Worm (Caenorhabditis elegans) whole organism, mixed stage, embryonic: Measurements from ENCODE around the gene F41B5.1.

ENCODE experiments used
- M03D4.4 ChIP-seq: sonication (generic microtip); optimal IDR thresholded peaks from 2 replicates; lab custom pipeline; 2017; ENCODE audit warnings: mild to moderate bottlenecking, missing genetic modification characterization, missing compliant biosample characterization
- bed-3 ChIP-seq: fragments of 200-800 bp; sonication (Bioruptor generic); optimal IDR thresholded peaks from 3 replicates; lab custom pipeline; 2018; ENCODE audit warnings: mild to moderate bottlenecking, missing genetic modification characterization, moderate library complexity, missing compliant biosample characterization
- ceh-43 ChIP-seq: fragments of 200-800 bp; sonication (Bioruptor generic); optimal IDR thresholded peaks from 2 replicates; lab custom pipeline; 2018; ENCODE audit warnings: mild to moderate bottlenecking, missing genetic modification characterization, moderate library complexity, missing compliant biosample characterization
- ceh-83 ChIP-seq: fragments of 200-800 bp; sonication (Bioruptor generic); optimal IDR thresholded peaks from 2 replicates; lab custom pipeline; 2018; ENCODE audit warnings: mild to moderate bottlenecking, missing genetic modification characterization, missing compliant biosample characterization
- cnd-1 ChIP-seq: fragments of 200-800 bp; sonication (Bioruptor generic); optimal IDR thresholded peaks from 2 replicates; lab custom pipeline; 2018; ENCODE audit warnings: mild to moderate bottlenecking, missing genetic modification characterization, missing compliant biosample characterization
- drap-1 ChIP-seq: fragments of 200-800 bp; sonication (Bioruptor generic); optimal IDR thresholded peaks from 3 replicates; lab custom pipeline; 2018; ENCODE audit warnings: mild to moderate bottlenecking, missing genetic modification characterization, missing compliant biosample characterization
- elt-1 ChIP-seq: sonication (generic microtip); optimal IDR thresholded peaks from 2 replicates; lab custom pipeline; 2017; ENCODE audit warnings: missing genetic modification characterization, mild to moderate bottlenecking, missing compliant biosample characterization, antibody characterized with exemption, moderate library complexity, borderline replicate concordance; ENCODE audit not compliant: insufficient read depth
- flh-1 ChIP-seq: fragments of 200-800 bp; sonication (Bioruptor generic); optimal IDR thresholded peaks from 2 replicates; lab custom pipeline; 2018; ENCODE audit warnings: mild to moderate bottlenecking, missing genetic modification characterization, moderate library complexity, missing compliant biosample characterization
- ham-2 ChIP-seq: fragments of 200-800 bp; sonication (Bioruptor generic); optimal IDR thresholded peaks from 2 replicates; lab custom pipeline; 2018; ENCODE audit warnings: mild to moderate bottlenecking, missing genetic modification characterization, missing compliant biosample characterization
- hlh-1 ChIP-seq: fragments of 150-350 bp; optimal IDR thresholded peaks from 2 replicates; lab custom pipeline; 2014; ENCODE audit warnings: missing biosample characterization, missing genetic modification reagents, missing genetic modification characterization
- mab-5 ChIP-seq: fragments of 150-350 bp; optimal IDR thresholded peaks from 2 replicates; lab custom pipeline; 2014; ENCODE audit warnings: missing biosample characterization, missing genetic modification characterization
- nhr-2 ChIP-seq: fragments of 150-350 bp; optimal IDR thresholded peaks from 2 replicates; lab custom pipeline; 2014; ENCODE audit warnings: missing biosample characterization, missing genetic modification characterization
- nhr-237 ChIP-seq: fragments of 150-350 bp; optimal IDR thresholded peaks from 2 replicates; lab custom pipeline; 2014; ENCODE audit warnings: missing biosample characterization, missing genetic modification characterization
- pha-4 ChIP-seq: fragments of 150-350 bp; optimal IDR thresholded peaks from 2 replicates; lab custom pipeline; 2018; ENCODE audit warnings: missing biosample characterization, missing genetic modification reagents, missing genetic modification characterization
- sem-2 ChIP-seq: fragments of 200-800 bp; sonication (Bioruptor generic); optimal IDR thresholded peaks from 2 replicates; lab custom pipeline; 2018; ENCODE audit warnings: mild to moderate bottlenecking, missing genetic modification characterization, missing compliant biosample characterization
- sptf-1 ChIP-seq: sonication (generic microtip); optimal IDR thresholded peaks from 2 replicates; lab custom pipeline; 2017; ENCODE audit warnings: mild to moderate bottlenecking, missing genetic modification characterization, moderate library complexity, missing compliant biosample characterization
- tbx-8 ChIP-seq: fragments of 200-800 bp; sonication (Bioruptor generic); optimal IDR thresholded peaks from 2 replicates; lab custom pipeline; 2018; ENCODE audit warnings: mild to moderate bottlenecking, missing genetic modification characterization, moderate library complexity, missing compliant biosample characterization
- unc-120 ChIP-seq: sonication (generic microtip); optimal IDR thresholded peaks from 2 replicates; lab custom pipeline; 2017; ENCODE audit warnings: missing genetic modification characterization, missing compliant biosample characterization; ENCODE audit not compliant: poor library complexity, severe bottlenecking
- unc-62 ChIP-seq: fragments of 150-350 bp; optimal IDR thresholded peaks from 2 replicates; lab custom pipeline; 2014; ENCODE audit warnings: missing biosample characterization, missing genetic modification reagents, missing genetic modification characterization
- ztf-11 ChIP-seq: fragments of 150-350 bp; optimal IDR thresholded peaks from 2 replicates; lab custom pipeline; 2014; ENCODE audit warnings: missing biosample characterization, missing genetic modification characterization

Gene F41B5.1

ce11 chrV:2294577-2294976 is 39.2 kb downstream of the F41B5.1 start, which contains the start of gene nhr-226:
nhr-226 (plus strand) TSS chrV:2294877.
- TF ChIP-seq pha-4 (tag; lab: Kevin White, UChicago) (no peak), sptf-1 (tag; lab: Kevin White, UChicago) (no peak), ceh-43 (GFP tag; lab: Kevin White, UChicago) (no peak), bed-3 (GFP tag; lab: Kevin White, UChicago) (no peak), tbx-8 (GFP tag; lab: Kevin White, UChicago) (no peak), hlh-1 (tag; lab: Kevin White, UChicago) (no peak), mab-5 (no peak), ceh-83 (no peak)
- TF ChIP-seq, all 35 proteins: peak for 0

- TF ChIP-seq drap-1 (GFP tag; lab: Kevin White, UChicago) (no peak), sptf-1 (tag; lab: Kevin White, UChicago) (no peak), mab-5 (no peak), sem-2 (GFP tag; lab: Kevin White, UChicago) (no peak), hlh-1 (tag; lab: Kevin White, UChicago) (no peak)
- TF ChIP-seq, all 35 proteins: peak for 0
Observed at ce11 chrV:2300905-2301304, 45.6 kb downstream of the F41B5.1 start, which contains the start of gene Y19D10B.8. Y19D10B.8 (minus strand) TSS chrV:2301005.

ce11 chrV:2303775-2304174 is 48.4 kb downstream of the F41B5.1 start, which contains the start of gene irld-15:
irld-15 (minus strand) TSS chrV:2303875.
- no peak for TF ChIP-seq nhr-237
- no peak for TF ChIP-seq unc-62 (GFP tag; lab: Kevin White, UChicago)
- TF ChIP-seq ham-2 (GFP tag; lab: Kevin White, UChicago): no peak
- no peak for TF ChIP-seq mab-5
- TF ChIP-seq cnd-1 (tag; lab: Kevin White, UChicago): no peak
- TF ChIP-seq ceh-43 (GFP tag; lab: Kevin White, UChicago): no peak
- no peak for TF ChIP-seq pha-4 (tag; lab: Kevin White, UChicago)
- TF ChIP-seq M03D4.4 (tag; lab: Kevin White, UChicago): no peak
- no peak for TF ChIP-seq ztf-11 (tag; lab: Kevin White, UChicago)
- TF ChIP-seq elt-1 (tag; lab: Kevin White, UChicago): no peak
- no peak for TF ChIP-seq flh-1
- TF ChIP-seq unc-120: no peak
- no peak for TF ChIP-seq nhr-2
